Fruit fly (Drosophila melanogaster) whole organism, embryonic: ENCODE results near the gene CG9044.

Source experiments
- Aef1 ChIP-seq: fragments of 200-800 bp; sonication (Bioruptor generic); IDR thresholded peaks from 3 replicates; pipeline ENCODE4 v1.3.6; 2022; ENCODE audit warnings: missing biosample characterization, missing genetic modification characterization
- Awh ChIP-seq: fragments of 200-800 bp; sonication (Bioruptor generic); IDR thresholded peaks from 2 replicates; pipeline ENCODE4, ENCODE4 v1.3.6; 2022; ENCODE audit warnings: missing biosample characterization, missing genetic modification characterization
- CG10274 ChIP-seq: fragments of 200-800 bp; sonication (Bioruptor generic); optimal IDR thresholded peaks from 3 replicates; lab custom pipeline; 2017; ENCODE audit warnings: missing biosample characterization, mild to moderate bottlenecking, missing genetic modification characterization
- CG10654 ChIP-seq: fragments of 200-800 bp; sonication (Bioruptor generic); optimal IDR thresholded peaks from 2 replicates; lab custom pipeline; 2016; ENCODE audit warnings: missing biosample characterization, missing genetic modification characterization
- CG12155 ChIP-seq: fragments of 200-800 bp; sonication (Bioruptor generic); optimal IDR thresholded peaks from 3 replicates; lab custom pipeline; 2016; ENCODE audit warnings: missing biosample characterization, missing genetic modification characterization
- CG12299 ChIP-seq: fragments of 200-800 bp; sonication (Bioruptor generic); optimal IDR thresholded peaks from 2 replicates; lab custom pipeline; 2018; ENCODE audit warnings: missing biosample characterization, mild to moderate bottlenecking, missing genetic modification characterization
- CG13287 ChIP-seq: fragments of 200-800 bp; sonication (Bioruptor generic); IDR thresholded peaks from 2 replicates; pipeline ENCODE4 v1.3.6; 2022; ENCODE audit warnings: missing biosample characterization, missing genetic modification characterization; ENCODE audit not compliant: partially characterized antibody
- CG14710 ChIP-seq: fragments of 200-800 bp; sonication (Bioruptor generic); optimal IDR thresholded peaks from 3 replicates; lab custom pipeline; 2019; ENCODE audit warnings: missing biosample characterization, mild to moderate bottlenecking, missing genetic modification characterization, moderate library complexity
- CG15011 ChIP-seq: fragments of 200-800 bp; sonication (Bioruptor generic); optimal IDR thresholded peaks from 3 replicates; lab custom pipeline; 2018; ENCODE audit warnings: missing biosample characterization, mild to moderate bottlenecking, missing genetic modification characterization
- CG1602 ChIP-seq: fragments of 200-800 bp; sonication (Bioruptor generic); optimal IDR thresholded peaks from 3 replicates; lab custom pipeline; 2016; ENCODE audit warnings: missing biosample characterization, missing genetic modification characterization
- CG16815 ChIP-seq: fragments of 200-800 bp; sonication (Bioruptor generic); optimal IDR thresholded peaks from 3 replicates; lab custom pipeline; 2017; ENCODE audit warnings: missing biosample characterization, mild to moderate bottlenecking, missing genetic modification characterization
- CG17361 ChIP-seq: fragments of 200-800 bp; sonication (Bioruptor generic); IDR thresholded peaks from 3 replicates; pipeline ENCODE4 v1.3.6; 2022; ENCODE audit warnings: missing biosample characterization, missing genetic modification characterization
- CG1792 ChIP-seq: fragments of 200-800 bp; sonication (Bioruptor generic); optimal IDR thresholded peaks from 2 replicates; lab custom pipeline; 2016; ENCODE audit warnings: missing biosample characterization, missing genetic modification characterization
- CG18476 ChIP-seq: fragments of 200-800 bp; sonication (Bioruptor generic); optimal IDR thresholded peaks from 2 replicates; lab custom pipeline; 2016; ENCODE audit warnings: missing biosample characterization, mild to moderate bottlenecking, missing genetic modification characterization
- CG34376 ChIP-seq: fragments of 200-800 bp; sonication (Bioruptor generic); optimal IDR thresholded peaks from 2 replicates; lab custom pipeline; 2018; ENCODE audit warnings: missing biosample characterization, mild to moderate bottlenecking, missing genetic modification characterization
- CG4282 ChIP-seq: fragments of 200-800 bp; sonication (Bioruptor generic); optimal IDR thresholded peaks from 2 replicates; lab custom pipeline; 2016; ENCODE audit warnings: missing biosample characterization, missing genetic modification characterization
- CG4730 ChIP-seq: fragments of 200-800 bp; sonication (Bioruptor generic); IDR thresholded peaks from 2 replicates; pipeline ENCODE4 v1.3.6; 2022; ENCODE audit warnings: missing biosample characterization, missing genetic modification characterization
- CG4854 ChIP-seq: fragments of 200-800 bp; sonication (Bioruptor generic); optimal IDR thresholded peaks from 2 replicates; lab custom pipeline; 2016; ENCODE audit warnings: missing biosample characterization, missing genetic modification characterization, inconsistent platforms
- CG5245 ChIP-seq: fragments of 200-800 bp; sonication (Bioruptor generic); optimal IDR thresholded peaks from 3 replicates; lab custom pipeline; 2016; ENCODE audit warnings: missing biosample characterization, missing genetic modification characterization
- CG6813 ChIP-seq: fragments of 200-800 bp; sonication (Bioruptor generic); optimal IDR thresholded peaks from 2 replicates; lab custom pipeline; 2017; ENCODE audit warnings: missing biosample characterization, missing genetic modification characterization, mild to moderate bottlenecking, moderate library complexity, missing genetic modification reagents
- CG7786 ChIP-seq: fragments of 200-800 bp; sonication (Bioruptor generic); optimal IDR thresholded peaks from 2 replicates; lab custom pipeline; 2016; ENCODE audit warnings: missing biosample characterization, missing genetic modification characterization
- CG7839 ChIP-seq: fragments of 200-800 bp; sonication (Bioruptor generic); optimal IDR thresholded peaks from 3 replicates; lab custom pipeline; 2018; ENCODE audit warnings: missing biosample characterization, mild to moderate bottlenecking, missing genetic modification characterization, moderate library complexity
- CG8765 ChIP-seq: fragments of 200-800 bp; sonication (Bioruptor generic); IDR thresholded peaks from 2 replicates; pipeline ENCODE4 v1.3.6; 2022; ENCODE audit warnings: missing biosample characterization, missing genetic modification characterization
- CG9876 ChIP-seq: fragments of 200-800 bp; sonication (Bioruptor generic); optimal IDR thresholded peaks from 2 replicates; lab custom pipeline; 2016; ENCODE audit warnings: missing biosample characterization, missing genetic modification characterization
- Camta ChIP-seq: fragments of 200-800 bp; sonication (Bioruptor generic); optimal IDR thresholded peaks from 2 replicates; lab custom pipeline; 2016; ENCODE audit warnings: missing biosample characterization, missing genetic modification characterization
- CkIIα-i1 ChIP-seq: fragments of 200-800 bp; sonication (Bioruptor generic); IDR thresholded peaks from 2 replicates; pipeline ENCODE4 v1.3.6; 2022; ENCODE audit warnings: missing biosample characterization, missing genetic modification characterization
- Elba2 ChIP-seq: fragments of 200-800 bp; sonication (Bioruptor generic); optimal IDR thresholded peaks from 3 replicates; lab custom pipeline; 2016; ENCODE audit warnings: missing biosample characterization, missing genetic modification characterization
- Ets65A ChIP-seq: fragments of 200-800 bp; sonication (Bioruptor generic); peaks from one replicate; lab custom pipeline; 2016; ENCODE audit warnings: missing biosample characterization, missing genetic modification characterization
- H15 ChIP-seq: fragments of 200-800 bp; sonication (Bioruptor generic); IDR thresholded peaks from 3 replicates; pipeline ENCODE4 v1.3.6; 2022; ENCODE audit warnings: missing biosample characterization, missing genetic modification characterization
- Jarid2 ChIP-seq: fragments of 200-800 bp; sonication (Bioruptor generic); optimal IDR thresholded peaks from 3 replicates; lab custom pipeline; 2017; ENCODE audit warnings: mild to moderate bottlenecking, missing biosample characterization, missing genetic modification reagents, missing genetic modification characterization
- MBD-R2 ChIP-seq: fragments of 200-800 bp; sonication (Bioruptor generic); IDR thresholded peaks from 2 replicates; pipeline ENCODE4 v1.3.6; 2022; ENCODE audit warnings: missing biosample characterization, missing genetic modification characterization
- Ptx1 ChIP-seq: fragments of 200-800 bp; sonication (Bioruptor generic); IDR thresholded peaks from 2 replicates; pipeline ENCODE4 v1.3.6; 2022; ENCODE audit warnings: missing biosample characterization, missing genetic modification characterization
- Taf1 ChIP-seq: fragments of 200-800 bp; sonication (Bioruptor generic); IDR thresholded peaks from 2 replicates; pipeline ENCODE4 v1.3.6; 2022; ENCODE audit warnings: missing biosample characterization, missing genetic modification characterization
- Usf ChIP-seq: fragments of 200-800 bp; sonication (Bioruptor generic); optimal IDR thresholded peaks from 2 replicates; lab custom pipeline; 2017; ENCODE audit warnings: missing genotype, missing biosample characterization, missing genetic modification characterization
- bbx ChIP-seq: fragments of 200-800 bp; sonication (Bioruptor generic); IDR thresholded peaks from 2 replicates; pipeline ENCODE4 v1.3.6; 2022; ENCODE audit warnings: missing biosample characterization, missing genetic modification characterization; ENCODE audit not compliant: partially characterized antibody
- bcd ChIP-seq: fragments of 200-800 bp; sonication (Bioruptor generic); optimal IDR thresholded peaks from 2 replicates; lab custom pipeline; 2017; ENCODE audit warnings: missing biosample characterization, mild to moderate bottlenecking, missing genetic modification characterization
- disco-r ChIP-seq: fragments of 200-800 bp; sonication (Bioruptor generic); optimal IDR thresholded peaks from 2 replicates; lab custom pipeline; 2016; ENCODE audit warnings: missing biosample characterization, missing genetic modification characterization
- dmrt11E ChIP-seq: fragments of 200-800 bp; sonication (Bioruptor generic); optimal IDR thresholded peaks from 3 replicates; lab custom pipeline; 2018; ENCODE audit warnings: missing biosample characterization, mild to moderate bottlenecking, missing genetic modification characterization, moderate library complexity
- ewg ChIP-seq: fragments of 200-800 bp; sonication (Bioruptor generic); optimal IDR thresholded peaks from 3 replicates; lab custom pipeline; 2017; ENCODE audit warnings: mild to moderate bottlenecking, missing biosample characterization, missing genetic modification reagents, missing genetic modification characterization
- klu ChIP-seq: fragments of 200-800 bp; sonication (Bioruptor generic); IDR thresholded peaks from 2 replicates; pipeline ENCODE4 v1.3.6; 2022; ENCODE audit warnings: missing biosample characterization, missing genetic modification characterization
- kni ChIP-seq: fragments of 200-800 bp; sonication (Bioruptor generic); optimal IDR thresholded peaks from 3 replicates; lab custom pipeline; 2017; ENCODE audit warnings: mild to moderate bottlenecking, missing biosample characterization, missing genetic modification reagents, missing genetic modification characterization
- nmo ChIP-seq: fragments of 200-800 bp; sonication (Bioruptor generic); optimal IDR thresholded peaks from 2 replicates; lab custom pipeline; 2018; ENCODE audit warnings: missing biosample characterization, mild to moderate bottlenecking, missing genetic modification characterization, moderate library complexity
- pho ChIP-seq: fragments of 200-800 bp; sonication (Bioruptor generic); optimal IDR thresholded peaks from 2 replicates; lab custom pipeline; 2016; ENCODE audit warnings: missing biosample characterization, missing genetic modification characterization
- psq ChIP-seq: fragments of 200-800 bp; sonication (Bioruptor generic); optimal IDR thresholded peaks from 2 replicates; lab custom pipeline; 2017; ENCODE audit warnings: missing biosample characterization, missing genetic modification characterization
- repo ChIP-seq: fragments of 200-800 bp; sonication (Bioruptor generic); optimal IDR thresholded peaks from 2 replicates; lab custom pipeline; 2016; ENCODE audit warnings: missing biosample characterization, missing genetic modification characterization
- sna ChIP-seq: fragments of 200-800 bp; sonication (Bioruptor generic); IDR thresholded peaks from 2 replicates; pipeline ENCODE4 v1.3.6; 2022; ENCODE audit warnings: missing biosample characterization, missing genetic modification characterization; ENCODE audit not compliant: partially characterized antibody
- stwl ChIP-seq: fragments of 200-800 bp; sonication (Bioruptor generic); optimal IDR thresholded peaks from 3 replicates; lab custom pipeline; 2018; ENCODE audit warnings: missing biosample characterization, mild to moderate bottlenecking, missing genetic modification characterization, moderate library complexity
- tin ChIP-seq: fragments of 200-800 bp; sonication (Bioruptor generic); optimal IDR thresholded peaks from 3 replicates; lab custom pipeline; 2016; ENCODE audit warnings: missing biosample characterization, missing genetic modification characterization
- usp ChIP-seq: fragments of >200 bp; optimal IDR thresholded peaks from 2 replicates; lab custom pipeline; 2017; ENCODE audit warnings: missing biosample characterization, missing genetic modification characterization
- wdn ChIP-seq: fragments of 200-800 bp; sonication (Bioruptor generic); IDR thresholded peaks from 2 replicates; pipeline ENCODE4 v1.3.6; 2022; ENCODE audit warnings: missing biosample characterization, missing genetic modification characterization

CG9044 gene

DNA sequence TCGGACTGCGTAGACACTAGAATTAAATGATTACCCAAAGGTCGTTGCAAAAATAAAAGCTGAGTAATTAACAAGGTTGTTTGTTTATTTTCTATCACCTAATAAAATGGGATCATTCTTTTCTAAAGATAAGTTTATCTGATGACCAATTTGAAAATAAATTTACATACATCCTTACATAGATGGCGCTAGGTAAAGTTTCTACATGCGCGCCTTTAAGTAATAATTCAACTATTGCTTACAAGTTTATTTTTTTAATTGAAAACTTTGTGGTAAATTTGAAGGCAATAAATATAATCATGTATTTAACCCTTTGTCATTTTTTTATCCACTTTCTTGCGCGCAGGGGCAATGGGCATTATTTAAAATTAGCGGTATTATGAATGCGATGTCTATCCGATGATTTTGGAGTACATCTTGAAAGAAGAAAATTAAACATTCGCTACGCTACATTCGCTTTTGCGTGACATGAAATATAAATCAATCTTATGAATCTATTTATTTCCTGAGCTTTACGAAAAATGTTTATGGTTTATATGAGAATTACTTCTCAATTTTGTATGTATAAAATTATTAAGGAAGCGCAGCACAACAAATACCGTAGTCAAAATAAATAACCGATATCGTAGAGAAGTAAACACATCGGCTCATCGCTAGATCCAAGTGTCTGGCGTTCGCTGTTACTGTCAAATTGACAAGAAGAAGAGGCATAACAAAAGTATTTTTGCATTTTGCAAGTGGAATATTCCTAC, at the start of gene CG9044 (continued):
- TF ChIP-seq CG4854, result peak; percentile 16
- peak; percentile 50 for TF ChIP-seq CG18476
- peak; percentile 20 for TF ChIP-seq stwl (tag; lab: Kevin White, UChicago)
- TF ChIP-seq CG1602 (GFP tag; lab: Kevin White, UChicago), result peak; percentile 48
- TF ChIP-seq Ptx1 (GFP tag; lab: Robert Waterston, UW), result no peak; the same call in 1 of the 2 replicates
- TF ChIP-seq H15 (GFP tag; lab: Robert Waterston, UW), result no peak
- no peak for TF ChIP-seq bcd (GFP tag; lab: Kevin White, UChicago)
- TF ChIP-seq CG7786, result peak; percentile 57
- TF ChIP-seq Ets65A (GFP tag; lab: Kevin White, UChicago), result peak; percentile 98
- TF ChIP-seq klu (GFP tag; lab: Robert Waterston, UW), result peak; percentile 42; the same call in 1 of the 2 replicates
- peak; percentile 93 for TF ChIP-seq sna (GFP tag; lab: Robert Waterston, UW)
- TF ChIP-seq CG6813 (GFP tag; lab: Kevin White, UChicago), result no peak
- peak; percentile 43 for TF ChIP-seq CG1792 (GFP tag; lab: Kevin White, UChicago)
- TF ChIP-seq CG15011 (GFP tag; lab: Kevin White, UChicago), result no peak
- peak; percentile 82 for TF ChIP-seq nmo (GFP tag; lab: Kevin White, UChicago)
- no peak for TF ChIP-seq Usf (GFP tag; lab: Kevin White, UChicago)
- no peak for TF ChIP-seq CG10274
- no peak for TF ChIP-seq psq (GFP tag; lab: Kevin White, UChicago)
- no peak for TF ChIP-seq CG34376 (GFP tag; lab: Kevin White, UChicago)
- peak; percentile 57 for TF ChIP-seq CG12155 (GFP tag; lab: Kevin White, UChicago)
- TF ChIP-seq Aef1 (GFP tag; lab: Robert Waterston, UW), result peak; percentile 22; the same call in 2 of the 3 replicates
- no peak; the same call in 1 of the 3 replicates for TF ChIP-seq CG17361 (GFP tag; lab: Robert Waterston, UW)
- peak; percentile 63 for TF ChIP-seq ewg (GFP tag; lab: Kevin White, UChicago)
- TF ChIP-seq CkIIα-i1 (GFP tag; lab: Robert Waterston, UW), result no peak
- TF ChIP-seq wdn (GFP tag; lab: Robert Waterston, UW), result peak; percentile 11; the same call in 1 of the 2 replicates
- TF ChIP-seq CG12299, result peak; percentile 19
- TF ChIP-seq pho (GFP tag; lab: Kevin White, UChicago), result peak; percentile 76
- TF ChIP-seq Taf1, result no peak
- peak; percentile 36 for TF ChIP-seq tin (GFP tag; lab: Kevin White, UChicago)
- TF ChIP-seq CG13287, result peak; percentile 91
- peak; percentile 42 for TF ChIP-seq Camta
- TF ChIP-seq bbx (GFP tag; lab: Robert Waterston, UW), result peak; percentile 88
- peak; percentile 10 for TF ChIP-seq repo
- no peak for TF ChIP-seq Awh (GFP tag; lab: Robert Waterston, UW)
- 0 out of 2 replicates have a peak, but pooled peaks have one; percentile 22 for TF ChIP-seq CG8765 (GFP tag; lab: Robert Waterston, UW)
- peak; percentile 81 for TF ChIP-seq CG14710
- TF ChIP-seq usp, result no peak
- peak; percentile 38 for TF ChIP-seq CG9876 (GFP tag; lab: Kevin White, UChicago)
- TF ChIP-seq Jarid2 (GFP tag; lab: Kevin White, UChicago), result no peak
- peak; percentile 21 for TF ChIP-seq CG16815 (GFP tag; lab: Kevin White, UChicago)
- no peak for TF ChIP-seq CG7839 (tag; lab: Kevin White, UChicago)
- TF ChIP-seq disco-r (GFP tag; lab: Kevin White, UChicago), result no peak
- no peak for TF ChIP-seq kni (GFP tag; lab: Kevin White, UChicago)
- peak; percentile 46 for TF ChIP-seq Elba2
- peak; percentile 75 for TF ChIP-seq MBD-R2 (GFP tag; lab: Robert Waterston, UW)
- TF ChIP-seq CG4282 (GFP tag; lab: Kevin White, UChicago), result no peak
- peak; percentile 12 for TF ChIP-seq dmrt11E (tag; lab: Kevin White, UChicago)
- no peak for TF ChIP-seq CG5245 (GFP tag; lab: Kevin White, UChicago)
- TF ChIP-seq CG4730, result no peak; the same call in 1 of the 2 replicates
- peak; percentile 51 for TF ChIP-seq CG10654 (GFP tag; lab: Kevin White, UChicago)
